Fruit fly (Drosophila melanogaster) whole organism, wandering third instar larva: ENCODE data around the gene Gba1b.

Experiments
- Abd-B ChIP-seq: fragments of >200 bp; optimal IDR thresholded peaks from 2 replicates; lab custom pipeline; 2017; ENCODE audit warnings: missing biosample characterization, missing genetic modification characterization
- CG32264 ChIP-seq: fragments of 200-800 bp; sonication (Bioruptor generic); optimal IDR thresholded peaks from 2 replicates; lab custom pipeline; 2016; ENCODE audit warnings: missing biosample characterization, missing genetic modification characterization
- CG9705 ChIP-seq: fragments of 200-800 bp; sonication (Bioruptor generic); optimal IDR thresholded peaks from 2 replicates; lab custom pipeline; 2018; ENCODE audit warnings: missing biosample characterization, mild to moderate bottlenecking, missing genetic modification characterization
- CrebA ChIP-seq: fragments of 200-800 bp; sonication (Bioruptor generic); optimal IDR thresholded peaks from 2 replicates; lab custom pipeline; 2016; ENCODE audit warnings: missing biosample characterization, mild to moderate bottlenecking, missing genetic modification characterization, borderline replicate concordance
- Dfd ChIP-seq: fragments of >200 bp; optimal IDR thresholded peaks from 2 replicates; lab custom pipeline; 2017; ENCODE audit warnings: missing biosample characterization, missing genetic modification characterization
- Dif ChIP-seq: fragments of 200-275, 200-300 bp; sonication (Bioruptor generic); optimal IDR thresholded peaks from 2 replicates; lab custom pipeline; 2018; ENCODE audit warnings: missing biosample characterization, missing genetic modification characterization; ENCODE audit not compliant: partially characterized antibody
- GATAd ChIP-seq: sonication (Bioruptor generic); optimal IDR thresholded peaks from 2 replicates; lab custom pipeline; 2016; ENCODE audit warnings: missing biosample characterization, missing genetic modification characterization
- HLH106 ChIP-seq: fragments of 200-800 bp; optimal IDR thresholded peaks from 3 replicates; lab custom pipeline; 2019; ENCODE audit warnings: missing biosample characterization, mild to moderate bottlenecking, missing genetic modification characterization, moderate library complexity
- Hnf4 ChIP-seq: fragments of 200-800 bp; sonication (Bioruptor generic); optimal IDR thresholded peaks from 2 replicates; lab custom pipeline; 2016; ENCODE audit warnings: missing biosample characterization, mild to moderate bottlenecking, missing genetic modification characterization
- Hr78 ChIP-seq: fragments of >200 bp; optimal IDR thresholded peaks from 2 replicates; lab custom pipeline; 2017; ENCODE audit warnings: missing biosample characterization, missing genetic modification characterization
- Hr83 ChIP-seq: fragments of 200-300 bp; sonication (Bioruptor generic); optimal IDR thresholded peaks from 2 replicates; lab custom pipeline; 2016; ENCODE audit warnings: missing biosample characterization, mild to moderate bottlenecking, missing genetic modification characterization, moderate library complexity; ENCODE audit not compliant: poor library complexity, severe bottlenecking
- Jra ChIP-seq: sonication (Bioruptor generic); optimal IDR thresholded peaks from 2 replicates; lab custom pipeline; 2016; ENCODE audit warnings: missing biosample characterization, missing genetic modification characterization
- Mio ChIP-seq: sonication (Bioruptor generic); optimal IDR thresholded peaks from 2 replicates; lab custom pipeline; 2016; ENCODE audit warnings: missing biosample characterization, missing genetic modification characterization
- Myc ChIP-seq: fragments of >200 bp; optimal IDR thresholded peaks from 2 replicates; lab custom pipeline; 2017
- OdsH ChIP-seq: fragments of 200-800 bp; sonication (Bioruptor generic); optimal IDR thresholded peaks from 2 replicates; lab custom pipeline; 2016; ENCODE audit warnings: missing biosample characterization, mild to moderate bottlenecking, missing genetic modification characterization
- Rel ChIP-seq, 2 experiments: fragments of 200-800 bp; sonication (Bioruptor generic) in 1 of 2; optimal IDR thresholded peaks; 2 replicates in 1 of 2; 3 replicates in 1 of 2; lab custom pipeline; 2016 to 2019; ENCODE audit warnings: mild to moderate bottlenecking in 2 of 2, missing biosample characterization in 2 of 2, missing genetic modification characterization in 2 of 2, moderate library complexity in 1 of 2
- Sp1 ChIP-seq: fragments of 200-800 bp; sonication (Bioruptor generic); optimal IDR thresholded peaks from 3 replicates; lab custom pipeline; 2019; ENCODE audit warnings: missing biosample characterization, mild to moderate bottlenecking, missing genetic modification characterization, moderate library complexity
- Vsx2 ChIP-seq: fragments of 200-300, 225-300 bp; sonication (Bioruptor generic); optimal IDR thresholded peaks from 2 replicates; lab custom pipeline; 2018; ENCODE audit warnings: missing biosample characterization, missing genetic modification characterization; ENCODE audit not compliant: partially characterized antibody
- br ChIP-seq: fragments of 200-800 bp; sonication (Bioruptor generic); optimal IDR thresholded peaks from 2 replicates; lab custom pipeline; 2016; ENCODE audit warnings: missing biosample characterization, missing genetic modification characterization
- brk ChIP-seq: fragments of 200-800 bp; sonication (Bioruptor generic); optimal IDR thresholded peaks from 2 replicates; lab custom pipeline; 2016; ENCODE audit warnings: missing biosample characterization, mild to moderate bottlenecking, missing genetic modification characterization
- dmrt93B ChIP-seq: fragments of 200-800 bp; sonication (Bioruptor generic); optimal IDR thresholded peaks from 2 replicates; lab custom pipeline; 2018; ENCODE audit warnings: missing biosample characterization, mild to moderate bottlenecking, missing genetic modification characterization
- dsf ChIP-seq: sonication (Bioruptor generic); optimal IDR thresholded peaks from 2 replicates; lab custom pipeline; 2016; ENCODE audit warnings: missing biosample characterization, missing genetic modification characterization, borderline replicate concordance
- ey ChIP-seq: fragments of 200-800 bp; sonication (Bioruptor generic); optimal IDR thresholded peaks from 2 replicates; lab custom pipeline; 2016; ENCODE audit warnings: missing biosample characterization, missing genetic modification characterization
- foxo ChIP-seq, 2 experiments: fragments of 200-800 bp; sonication (Bioruptor generic); optimal IDR thresholded peaks; 2 replicates in 1 of 2; 3 replicates in 1 of 2; lab custom pipeline; 2016 to 2017; ENCODE audit warnings: missing biosample characterization in 2 of 2, missing genetic modification characterization in 2 of 2
- fru ChIP-seq: fragments of 200-800 bp; sonication (Bioruptor generic); optimal IDR thresholded peaks from 3 replicates; lab custom pipeline; 2016; ENCODE audit warnings: missing biosample characterization, mild to moderate bottlenecking, missing genetic modification characterization
- h ChIP-seq: fragments of 200-800 bp; sonication (Bioruptor generic); optimal IDR thresholded peaks from 3 replicates; lab custom pipeline; 2016; ENCODE audit warnings: missing biosample characterization, mild to moderate bottlenecking, missing genetic modification characterization
- jim ChIP-seq: fragments of 175-275, 200-325 bp; sonication (Bioruptor generic); optimal IDR thresholded peaks from 2 replicates; lab custom pipeline; 2016; ENCODE audit warnings: missing biosample characterization, mild to moderate bottlenecking, missing genetic modification characterization
- lola ChIP-seq: fragments of >200 bp; optimal IDR thresholded peaks from 2 replicates; lab custom pipeline; 2017; ENCODE audit warnings: missing biosample characterization, missing genetic modification characterization
- pan ChIP-seq: fragments of >200 bp; optimal IDR thresholded peaks from 2 replicates; lab custom pipeline; 2017
- psq ChIP-seq: fragments of 200-800 bp; sonication (Bioruptor generic); optimal IDR thresholded peaks from 3 replicates; lab custom pipeline; 2017; ENCODE audit warnings: missing biosample characterization, mild to moderate bottlenecking, missing genetic modification characterization, moderate library complexity
- rgr ChIP-seq: fragments of 200-800 bp; sonication (Bioruptor generic); optimal IDR thresholded peaks from 3 replicates; lab custom pipeline; 2016; ENCODE audit warnings: missing biosample characterization, mild to moderate bottlenecking, missing genetic modification characterization
- sage ChIP-seq: fragments of 200-800 bp; sonication (Bioruptor generic); optimal IDR thresholded peaks from 2 replicates; lab custom pipeline; 2016; ENCODE audit warnings: missing biosample characterization, mild to moderate bottlenecking, missing genetic modification characterization
- sv ChIP-seq: fragments of 200-800 bp; sonication (Bioruptor generic); optimal IDR thresholded peaks from 3 replicates; lab custom pipeline; 2016; ENCODE audit warnings: missing biosample characterization, missing genetic modification characterization
- tai ChIP-seq: sonication (Bioruptor generic); optimal IDR thresholded peaks from 2 replicates; lab custom pipeline; 2016; ENCODE audit warnings: missing biosample characterization, missing genetic modification characterization
- usp ChIP-seq: fragments of >200 bp; optimal IDR thresholded peaks from 2 replicates; lab custom pipeline; 2017; ENCODE audit warnings: missing biosample characterization, missing genetic modification characterization
- woc ChIP-seq: sonication (Bioruptor generic); optimal IDR thresholded peaks from 2 replicates; lab custom pipeline; 2016; ENCODE audit warnings: missing biosample characterization, mild to moderate bottlenecking, missing genetic modification characterization

Gene Gba1b

dm6 chr3R:23662782-23663181 is 41.8 kb upstream of the Gba1b start:
- no peak for TF ChIP-seq fru
- TF ChIP-seq woc (GFP tag; lab: Kevin White, UChicago) = no peak
- no peak for TF ChIP-seq usp (GFP tag; lab: Kevin White, UChicago)
- no peak for TF ChIP-seq HLH106 (tag; lab: Kevin White, UChicago)
- TF ChIP-seq dmrt93B = no peak
- TF ChIP-seq br = no peak
- no peak for TF ChIP-seq dsf (GFP tag; lab: Kevin White, UChicago)
- TF ChIP-seq Hr83 (GFP tag; lab: Kevin White, UChicago) = no peak
- TF ChIP-seq sage (GFP tag; lab: Kevin White, UChicago) = no peak
- no peak for TF ChIP-seq sv (GFP tag; lab: Kevin White, UChicago)
- no peak for TF ChIP-seq brk (GFP tag; lab: Kevin White, UChicago)
- no peak for TF ChIP-seq lola
- TF ChIP-seq Dfd (GFP tag; lab: Kevin White, UChicago) = no peak
- TF ChIP-seq Dif (GFP tag; lab: Kevin White, UChicago) = no peak
- TF ChIP-seq pan (lab: Kevin White, UChicago) = no peak
- TF ChIP-seq Mio (GFP tag; lab: Kevin White, UChicago) = no peak

- TF ChIP-seq CrebA (no peak), Rel (GFP tag; optimal IDR thresholded peaks at IDR 0.05; lab: Kevin White, UChicago) (no peak), Rel (tag; optimal IDR thresholded peaks at IDR 0.05; lab: Kevin White, UChicago) (no peak), CG9705 (GFP tag; lab: Kevin White, UChicago) (no peak), fru (no peak)
These were observed 40.2 kb upstream of the Gba1b start for dm6 chr3R:23664437-23664836.

- TF ChIP-seq Dif (GFP tag; lab: Kevin White, UChicago) (no peak), CG32264 (GFP tag; lab: Kevin White, UChicago) (no peak), Sp1 (GFP tag; lab: Kevin White, UChicago) (no peak), foxo (GFP tag; optimal IDR thresholded peaks at IDR 0.05; lab: Kevin White, UChicago) (no peak), usp (GFP tag; lab: Kevin White, UChicago) (no peak), sv (GFP tag; lab: Kevin White, UChicago) (no peak), dsf (GFP tag; lab: Kevin White, UChicago) (no peak), Abd-B (GFP tag; lab: Kevin White, UChicago) (no peak), ey (GFP tag; lab: Kevin White, UChicago) (no peak), Hr78 (no peak), br (no peak), Dfd (GFP tag; lab: Kevin White, UChicago) (no peak), OdsH (GFP tag; lab: Kevin White, UChicago) (no peak), dmrt93B (no peak), jim (GFP tag; lab: Kevin White, UChicago) (no peak), rgr (GFP tag; lab: Kevin White, UChicago) (no peak), CG9705 (GFP tag; lab: Kevin White, UChicago) (no peak), h (no peak), brk (GFP tag; lab: Kevin White, UChicago) (no peak)
These were observed 37.9 kb upstream of the Gba1b start for dm6 chr3R:23666672-23667211.

- no peak for TF ChIP-seq Vsx2 (GFP tag; lab: Kevin White, UChicago)
- no peak for TF ChIP-seq Dfd (GFP tag; lab: Kevin White, UChicago)
- no peak for TF ChIP-seq CrebA
- TF ChIP-seq HLH106 (tag; lab: Kevin White, UChicago) = no peak
- no peak for TF ChIP-seq Hnf4 (GFP tag; lab: Kevin White, UChicago)
- TF ChIP-seq jim (GFP tag; lab: Kevin White, UChicago) = no peak
- no peak for TF ChIP-seq psq (GFP tag; lab: Kevin White, UChicago)
- no peak for TF ChIP-seq sage (GFP tag; lab: Kevin White, UChicago)
- TF ChIP-seq lola = no peak
- no peak for TF ChIP-seq Jra (GFP tag; lab: Kevin White, UChicago)
- no peak for TF ChIP-seq tai (GFP tag; lab: Kevin White, UChicago)
- TF ChIP-seq Dif (GFP tag; lab: Kevin White, UChicago) = no peak
- TF ChIP-seq CG9705 (GFP tag; lab: Kevin White, UChicago) = no peak
- no peak for TF ChIP-seq brk (GFP tag; lab: Kevin White, UChicago)
- TF ChIP-seq br = no peak
- no peak for TF ChIP-seq Myc
- TF ChIP-seq CG32264 (GFP tag; lab: Kevin White, UChicago) = no peak
- TF ChIP-seq GATAd (GFP tag; lab: Kevin White, UChicago) = no peak
- no peak for TF ChIP-seq rgr (GFP tag; lab: Kevin White, UChicago)
These were observed 37.2 kb upstream of the Gba1b start for dm6 chr3R:23667451-23667850.
